Fruit fly (Drosophila melanogaster) whole organism, prepupa: ENCODE measurements around the gene hwt.

Experiments
- CG11762 ChIP-seq: fragments of 200-800 bp; sonication (Bioruptor generic); optimal IDR thresholded peaks from 3 replicates; lab custom pipeline; 2016; ENCODE audit warnings: missing biosample characterization, missing genetic modification characterization; ENCODE audit not compliant: insufficient read depth
- CG11902 ChIP-seq: fragments of 200-800 bp; sonication (Bioruptor generic); optimal IDR thresholded peaks from 3 replicates; lab custom pipeline; 2016; ENCODE audit warnings: missing biosample characterization, missing genetic modification characterization
- CG16779 ChIP-seq: fragments of 200-800 bp; sonication (Bioruptor generic); optimal IDR thresholded peaks from 3 replicates; lab custom pipeline; 2017; ENCODE audit warnings: missing biosample characterization, mild to moderate bottlenecking, missing genetic modification characterization
- CG6854 ChIP-seq: fragments of 200-800 bp; sonication (Bioruptor generic); optimal IDR thresholded peaks from 2 replicates; lab custom pipeline; 2017; ENCODE audit warnings: missing biosample characterization, mild to moderate bottlenecking, missing genetic modification characterization
- Lpt ChIP-seq: fragments of 200-800 bp; sonication (Bioruptor generic); optimal IDR thresholded peaks from 3 replicates; lab custom pipeline; 2016; ENCODE audit warnings: missing biosample characterization, missing genetic modification characterization
- Sox14 ChIP-seq: fragments of 200-800 bp; sonication (Bioruptor generic); optimal IDR thresholded peaks from 3 replicates; lab custom pipeline; 2016; ENCODE audit warnings: missing biosample characterization, missing genetic modification characterization
- achi ChIP-seq: fragments of 200-800 bp; sonication (Bioruptor generic); optimal IDR thresholded peaks from 3 replicates; lab custom pipeline; 2016; ENCODE audit warnings: missing biosample characterization, missing genetic modification characterization

DNA sequence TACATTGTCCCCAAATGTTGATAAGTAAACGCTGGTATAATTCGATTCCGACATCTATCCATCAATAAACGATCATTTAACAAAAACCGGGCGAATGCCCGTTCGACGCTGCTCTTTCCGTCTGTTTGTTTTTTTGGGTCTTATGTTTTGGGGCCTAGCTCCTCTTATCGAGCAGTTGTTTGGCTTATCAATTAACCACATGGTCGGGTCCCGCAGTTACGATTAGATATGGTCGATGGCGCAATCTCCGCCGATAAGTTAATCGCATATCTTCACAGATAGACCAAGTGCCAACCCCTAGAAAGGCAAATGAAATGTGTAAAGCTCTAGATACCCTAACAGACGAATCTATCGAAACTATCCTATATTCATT lies 10.1 kb upstream of the hwt start:
- TF ChIP-seq CG16779 (no peak), achi (no peak), CG11762 (GFP tag; lab: Kevin White, UChicago) (no peak), CG6854 (GFP tag; lab: Kevin White, UChicago) (no peak), Lpt (GFP tag; lab: Kevin White, UChicago) (no peak), CG11902 (GFP tag; lab: Kevin White, UChicago) (no peak), Sox14 (no peak)
